Worm (Caenorhabditis elegans) whole organism, late embryonic: ENCODE results near the gene txbp-3.

Experiments
- C08G9.2 ChIP-seq: sonication (generic microtip); optimal IDR thresholded peaks from 2 replicates; lab custom pipeline; 2016; ENCODE audit warnings: mild to moderate bottlenecking, missing genetic modification characterization, moderate library complexity, missing compliant biosample characterization
- F13H6.1 ChIP-seq: sonication (generic microtip); optimal IDR thresholded peaks from 2 replicates; lab custom pipeline; 2016; ENCODE audit warnings: missing genetic modification characterization, missing compliant biosample characterization
- K02D7.2 ChIP-seq: sonication (generic microtip); optimal IDR thresholded peaks from 2 replicates; lab custom pipeline; 2017; ENCODE audit warnings: mild to moderate bottlenecking, missing genetic modification characterization, missing compliant biosample characterization
- T23F11.4 ChIP-seq: fragments of 200-800 bp; sonication (Bioruptor generic); optimal IDR thresholded peaks from 2 replicates; lab custom pipeline; 2018; ENCODE audit warnings: mild to moderate bottlenecking, missing genetic modification characterization, missing compliant biosample characterization
- ceh-18 ChIP-seq: sonication (generic microtip); optimal IDR thresholded peaks from 2 replicates; lab custom pipeline; 2016; ENCODE audit warnings: missing genetic modification characterization, missing compliant biosample characterization
- ceh-48 ChIP-seq: sonication (generic microtip); optimal IDR thresholded peaks from 2 replicates; lab custom pipeline; 2016; ENCODE audit warnings: missing genetic modification characterization, inconsistent platforms, missing compliant biosample characterization
- ceh-6 ChIP-seq: fragments of 200-800 bp; sonication (Bioruptor generic); optimal IDR thresholded peaks from 2 replicates; lab custom pipeline; 2018; ENCODE audit warnings: mild to moderate bottlenecking, missing genetic modification characterization, missing compliant biosample characterization
- ceh-9 ChIP-seq: sonication (generic microtip); optimal IDR thresholded peaks from 2 replicates; lab custom pipeline; 2016; ENCODE audit warnings: mild to moderate bottlenecking, missing genetic modification characterization, inconsistent platforms, missing compliant biosample characterization
- che-1 ChIP-seq: sonication (generic microtip); optimal IDR thresholded peaks from 2 replicates; lab custom pipeline; 2016; ENCODE audit warnings: mild to moderate bottlenecking, missing genetic modification characterization, missing compliant biosample characterization
- elt-2 ChIP-seq: sonication (generic microtip); optimal IDR thresholded peaks from 2 replicates; lab custom pipeline; 2016; ENCODE audit warnings: missing genetic modification reagents, missing genetic modification characterization, missing compliant biosample characterization
- elt-4 ChIP-seq: sonication (generic microtip); optimal IDR thresholded peaks from 2 replicates; lab custom pipeline; 2016; ENCODE audit warnings: missing genetic modification characterization, missing compliant biosample characterization
- ets-4 ChIP-seq: sonication (generic microtip); optimal IDR thresholded peaks from 2 replicates; lab custom pipeline; 2016; ENCODE audit warnings: missing genetic modification characterization, missing compliant biosample characterization
- eyg-1 ChIP-seq: sonication (generic microtip); optimal IDR thresholded peaks from 2 replicates; lab custom pipeline; 2016; ENCODE audit warnings: missing genotype, missing genetic modification characterization, missing compliant biosample characterization
- fkh-10 ChIP-seq: fragments of 150-350 bp; optimal IDR thresholded peaks from 2 replicates; lab custom pipeline; 2014; ENCODE audit warnings: missing biosample characterization, missing genetic modification reagents, missing genetic modification characterization
- fkh-6 ChIP-seq: sonication (generic microtip); optimal IDR thresholded peaks from 2 replicates; lab custom pipeline; 2016; ENCODE audit warnings: missing genetic modification characterization, missing compliant biosample characterization
- gmeb-2 ChIP-seq: sonication (generic microtip); optimal IDR thresholded peaks from 2 replicates; lab custom pipeline; 2016; ENCODE audit warnings: missing genetic modification characterization, inconsistent platforms, missing compliant biosample characterization
- hlh-13 ChIP-seq: fragments of 200-800 bp; sonication (Bioruptor generic); optimal IDR thresholded peaks from 2 replicates; lab custom pipeline; 2018; ENCODE audit warnings: mild to moderate bottlenecking, missing genetic modification characterization, missing compliant biosample characterization
- hlh-15 ChIP-seq: sonication (generic microtip); optimal IDR thresholded peaks from 2 replicates; lab custom pipeline; 2016; ENCODE audit warnings: missing genetic modification characterization, missing compliant biosample characterization
- hlh-30 ChIP-seq: sonication (generic microtip); optimal IDR thresholded peaks from 2 replicates; lab custom pipeline; 2017; ENCODE audit warnings: antibody characterized with exemption, missing genetic modification characterization, missing compliant biosample characterization; ENCODE audit not compliant: insufficient read depth
- hlh-6 ChIP-seq: sonication (generic microtip); optimal IDR thresholded peaks from 2 replicates; lab custom pipeline; 2016; ENCODE audit warnings: missing genotype, missing genetic modification characterization, missing compliant biosample characterization
- hlh-8 ChIP-seq: sonication (generic microtip); optimal IDR thresholded peaks from 2 replicates; lab custom pipeline; 2016; ENCODE audit warnings: missing genotype, missing genetic modification characterization, missing compliant biosample characterization
- lim-6 ChIP-seq: sonication (generic microtip); optimal IDR thresholded peaks from 2 replicates; lab custom pipeline; 2016; ENCODE audit warnings: missing genetic modification characterization, missing compliant biosample characterization
- mec-3 ChIP-seq: sonication (generic microtip); optimal IDR thresholded peaks from 2 replicates; lab custom pipeline; 2016; ENCODE audit warnings: borderline replicate concordance, missing genetic modification characterization, missing compliant biosample characterization
- nfya-1 ChIP-seq: sonication (generic microtip); optimal IDR thresholded peaks from 2 replicates; lab custom pipeline; 2017; ENCODE audit warnings: missing genetic modification characterization, mild to moderate bottlenecking, missing compliant biosample characterization, antibody characterized with exemption, moderate library complexity
- odd-2 ChIP-seq: sonication (generic microtip); optimal IDR thresholded peaks from 2 replicates; lab custom pipeline; 2017; ENCODE audit warnings: antibody characterized with exemption, mild to moderate bottlenecking, missing genetic modification characterization, missing compliant biosample characterization
- pqm-1 ChIP-seq: sonication (generic microtip); optimal IDR thresholded peaks from 2 replicates; lab custom pipeline; 2016; ENCODE audit warnings: missing genetic modification characterization, missing compliant biosample characterization
- pros-1 ChIP-seq: fragments of 150-350 bp; optimal IDR thresholded peaks from 2 replicates; lab custom pipeline; 2014; ENCODE audit warnings: missing biosample characterization, missing genetic modification reagents, missing genetic modification characterization
- ref-2 ChIP-seq: sonication (generic microtip); optimal IDR thresholded peaks from 2 replicates; lab custom pipeline; 2016; ENCODE audit warnings: missing genetic modification characterization, missing compliant biosample characterization
- rnt-1 ChIP-seq: sonication (generic microtip); optimal IDR thresholded peaks from 2 replicates; lab custom pipeline; 2016; ENCODE audit warnings: missing genetic modification characterization, missing compliant biosample characterization
- sox-4 ChIP-seq: sonication (generic microtip); optimal IDR thresholded peaks from 2 replicates; lab custom pipeline; 2017; ENCODE audit warnings: mild to moderate bottlenecking, missing genetic modification characterization, inconsistent platforms, missing compliant biosample characterization
- syd-9 ChIP-seq: sonication (generic microtip); optimal IDR thresholded peaks from 2 replicates; lab custom pipeline; 2016; ENCODE audit warnings: mild to moderate bottlenecking, missing genetic modification characterization, moderate library complexity, missing compliant biosample characterization
- unc-3 ChIP-seq, 2 experiments: fragments of 200-800 bp in 1 of 2; sonication (Bioruptor generic) in 1 of 2; sonication (generic microtip) in 1 of 2; conservative IDR thresholded peaks in 1 of 2; optimal IDR thresholded peaks in 1 of 2; 2 replicates each; pipeline versions ENCODE4 v1.3.6 to Lab custom; 2016 to 2022; ENCODE audit warnings: missing compliant biosample characterization in 2 of 2, missing genetic modification characterization in 2 of 2, missing genetic modification reagents in 1 of 2
- unc-86 ChIP-seq: sonication (generic microtip); optimal IDR thresholded peaks from 2 replicates; lab custom pipeline; 2016; ENCODE audit warnings: missing genetic modification characterization, missing compliant biosample characterization

The txbp-3 gene

DNA sequence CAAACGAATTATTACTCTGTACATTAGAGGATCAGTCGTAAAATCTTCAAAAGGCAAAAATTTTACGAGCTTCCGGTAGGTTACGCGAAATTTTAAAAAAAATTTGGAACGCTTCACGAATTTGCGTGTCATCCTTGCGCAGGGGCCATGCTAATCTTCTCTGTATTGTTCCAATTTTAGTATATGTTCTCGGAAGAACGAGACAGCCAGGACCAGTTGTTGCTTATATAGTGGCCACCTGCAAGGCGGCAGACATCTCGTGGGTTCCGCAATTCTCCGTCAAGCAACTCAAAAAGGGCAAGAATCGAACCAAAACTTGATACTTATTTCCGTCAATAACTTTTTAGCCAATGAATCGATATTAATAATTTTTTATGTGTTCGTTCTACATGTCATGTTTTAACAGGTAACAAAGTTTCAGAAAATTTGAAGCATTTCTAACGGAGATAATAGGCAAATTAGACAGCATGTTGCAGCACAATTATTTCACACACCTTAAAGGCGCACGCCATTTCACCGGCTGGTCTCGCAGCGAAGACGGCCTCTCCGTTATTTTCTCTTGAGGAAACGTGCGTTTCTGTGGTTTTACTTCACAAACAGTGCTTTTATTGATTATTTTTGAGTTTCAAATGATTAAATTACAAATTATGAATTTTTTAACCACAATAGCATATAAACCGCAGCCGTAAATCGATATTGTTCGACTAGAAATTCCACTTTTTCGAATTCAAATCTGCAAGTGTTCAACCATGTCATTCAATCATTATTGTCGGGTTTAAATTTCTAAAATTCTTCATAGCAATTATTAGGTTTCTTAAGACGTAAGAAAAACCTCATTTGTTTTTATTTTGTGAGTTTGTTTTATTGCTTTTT is 33.7 kb upstream of the txbp-3 start (continued):
- TF ChIP-seq rnt-1 (tag; lab: Kevin White, UChicago) (no peak), unc-3 (GFP tag; conservative IDR thresholded peaks at IDR 0.05; lab: Robert Waterston, UW) (0 out of 2 replicates have a peak, but pooled peaks have one; percentile 52), unc-3 (tag; optimal IDR thresholded peaks at IDR 0.05; lab: Kevin White, UChicago) (peak; percentile 25), ceh-6 (GFP tag; lab: Kevin White, UChicago) (peak; percentile 69), syd-9 (tag; lab: Kevin White, UChicago) (no peak), odd-2 (tag; lab: Kevin White, UChicago) (no peak), hlh-6 (tag; lab: Kevin White, UChicago) (peak; percentile 69), eyg-1 (no peak), che-1 (peak; percentile 67), unc-86 (tag; lab: Kevin White, UChicago) (peak; percentile 57), C08G9.2 (tag; lab: Kevin White, UChicago) (peak; percentile 39), mec-3 (no peak), lim-6 (peak; percentile 5), sox-4 (tag; lab: Kevin White, UChicago) (peak; percentile 57), ceh-9 (peak; percentile 14), ceh-18 (tag; lab: Kevin White, UChicago) (peak; percentile 38), hlh-15 (tag; lab: Kevin White, UChicago) (no peak), ref-2 (tag; lab: Kevin White, UChicago) (peak; percentile 75)
- TF ChIP-seq, all 69 proteins: peak for 46

DNA sequence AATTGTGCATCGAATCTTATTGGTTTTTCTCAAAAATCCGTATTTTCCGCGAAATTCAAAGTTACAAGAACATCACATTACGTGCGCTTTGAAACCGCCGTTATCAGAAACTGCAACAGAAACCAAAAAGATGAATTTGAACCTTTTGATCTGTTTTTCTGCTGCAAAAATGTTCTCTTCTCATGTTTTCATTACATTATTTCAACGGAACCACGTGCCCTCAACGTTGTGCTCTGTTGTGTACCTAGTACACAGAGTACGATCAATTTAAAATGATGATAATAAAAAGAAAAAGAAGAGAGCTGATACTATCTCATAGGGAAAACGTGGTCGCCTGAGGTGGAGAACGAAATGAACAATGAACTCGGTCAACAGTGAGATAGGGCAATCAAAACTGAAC is 30.8 kb upstream of the txbp-3 start:
- TF ChIP-seq elt-2 (tag; lab: Kevin White, UChicago), result peak; percentile 15
- no peak for TF ChIP-seq hlh-8
- TF ChIP-seq, all 69 proteins: peak for 1

DNA sequence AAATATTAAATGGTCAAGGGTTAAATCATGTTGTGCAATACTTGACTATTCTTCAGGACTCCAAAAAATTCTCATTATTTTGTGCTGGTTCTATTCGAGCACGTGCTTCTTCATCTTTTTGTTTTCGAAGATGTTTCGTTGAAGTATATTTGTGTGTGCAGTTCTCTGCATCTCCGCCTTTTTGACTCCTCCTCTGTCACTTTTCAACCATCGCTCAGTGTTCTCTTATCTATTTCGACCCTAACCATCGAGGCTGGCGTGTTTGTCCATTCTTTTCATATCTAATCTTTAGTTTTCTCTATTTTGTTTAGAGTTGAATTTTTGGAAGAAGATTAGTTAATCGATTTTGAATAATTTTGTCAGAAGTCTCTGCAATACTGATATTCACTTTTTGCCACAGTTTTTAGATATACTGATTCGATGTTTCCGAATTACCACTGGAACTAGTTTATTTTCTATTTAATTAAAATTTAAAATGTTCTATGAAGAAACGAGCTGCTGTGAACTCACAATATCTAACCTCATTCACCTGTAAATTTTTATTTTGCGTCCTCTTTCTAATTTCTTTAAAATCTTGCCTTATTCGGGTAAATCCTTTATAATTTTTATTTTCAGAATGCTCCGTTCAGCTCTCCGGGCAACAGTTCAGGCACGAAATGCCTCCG is 30.0 kb upstream of the txbp-3 start, which contains the start of gene alh-1:
Gene alh-1, plus strand, starts transcription at position 615 of the 665 bp plus-strand sequence.
- TF ChIP-seq elt-4 (tag; lab: Kevin White, UChicago), result no peak
- TF ChIP-seq mec-3, result no peak
- TF ChIP-seq elt-2 (tag; lab: Kevin White, UChicago), result peak; percentile 61

DNA sequence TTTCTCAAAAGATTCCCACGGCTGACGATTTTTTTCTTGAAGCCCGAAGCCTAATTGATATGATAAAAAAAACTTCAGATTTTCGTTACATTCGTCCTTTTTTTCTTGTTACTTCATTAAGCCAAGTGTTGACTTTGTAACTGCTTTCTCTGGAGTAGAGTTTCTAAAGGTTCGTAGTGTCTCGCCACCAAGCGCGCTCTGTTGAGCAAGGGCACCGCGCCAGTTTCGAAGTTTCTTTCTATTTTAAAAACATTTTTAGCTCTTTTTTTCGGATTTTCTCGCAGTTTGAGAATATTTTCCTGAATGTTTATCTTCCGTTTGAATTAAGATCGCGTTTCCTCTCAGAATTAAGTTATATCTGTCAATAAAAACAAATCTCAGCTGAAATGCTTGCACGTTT is 29.3 kb upstream of the txbp-3 start:
- TF ChIP-seq eyg-1 (no peak), T23F11.4 (no peak), fkh-6 (tag; lab: Kevin White, UChicago) (no peak), pqm-1 (tag; lab: Kevin White, UChicago) (no peak), fkh-10 (GFP tag; lab: Kevin White, UChicago) (no peak), pros-1 (tag; lab: Kevin White, UChicago) (no peak), nfya-1 (no peak), rnt-1 (tag; lab: Kevin White, UChicago) (no peak), ceh-48 (tag; lab: Kevin White, UChicago) (no peak), gmeb-2 (no peak), ceh-18 (tag; lab: Kevin White, UChicago) (no peak)
- TF ChIP-seq, all 69 proteins: peak for 0

DNA sequence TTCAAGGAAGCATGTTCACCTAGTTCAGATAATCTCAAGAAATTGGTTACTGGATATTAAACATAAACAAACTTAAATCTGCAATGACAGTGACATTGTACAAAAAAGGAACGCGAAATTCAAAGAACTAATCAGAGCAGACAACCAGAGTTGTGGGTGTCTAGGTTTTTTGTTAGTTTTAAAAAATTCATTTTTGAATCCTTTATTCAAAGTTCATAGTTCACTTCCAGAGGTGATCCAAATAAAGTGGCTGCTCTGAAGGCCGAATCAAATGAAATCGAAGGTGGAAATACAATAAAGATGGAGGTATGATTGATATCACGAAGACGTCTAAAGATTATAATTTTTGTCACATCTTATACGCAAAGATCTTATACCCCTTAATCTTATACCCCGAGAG is 27.1 kb upstream of the txbp-3 start, which contains the start of gene ttbk-6:
Gene ttbk-6, plus strand, starts transcription at position 301 of the 400 bp plus-strand sequence.
- no peak for TF ChIP-seq ets-4
- no peak for TF ChIP-seq K02D7.2
- TF ChIP-seq gmeb-2, result no peak
- no peak for TF ChIP-seq unc-86 (tag; lab: Kevin White, UChicago)
- TF ChIP-seq F13H6.1 (tag; lab: Kevin White, UChicago), result no peak
- no peak for TF ChIP-seq hlh-30
- TF ChIP-seq hlh-13 (GFP tag; lab: Kevin White, UChicago), result no peak
